Fruit fly (Drosophila melanogaster): ENCODE measurements around the gene CG14259.

Gene CG14259

DNA sequence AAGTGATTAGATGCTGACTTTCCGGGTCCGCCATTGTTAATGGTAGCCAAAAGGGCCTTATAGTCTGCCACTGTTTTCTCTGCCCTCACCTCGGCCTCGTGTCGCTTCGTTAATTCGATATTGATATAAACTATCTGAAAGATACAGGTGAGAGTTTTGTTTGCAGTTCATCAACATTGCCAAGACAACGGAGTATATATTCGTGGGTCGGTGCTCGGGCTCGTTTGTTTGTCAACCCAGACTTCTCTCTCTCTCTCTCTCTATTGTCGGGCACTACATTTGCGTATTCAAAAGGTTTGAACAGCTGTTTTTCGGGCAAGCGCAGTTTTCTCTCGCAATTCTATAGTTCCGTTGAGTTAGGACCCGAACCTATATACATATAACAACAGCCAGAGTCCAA, 27.0 kb upstream of the CG14259 start (continued):
- TF ChIP-seq exex (tag; optimal IDR thresholded peaks at IDR 0.05) (no peak), Dll (GFP tag; IDR thresholded peaks at IDR 0.05; ENCODE audit: partially characterized antibody) (no peak), ttk (GFP tag; IDR thresholded peaks at IDR 0.05) (no peak), Asciz (GFP tag; optimal IDR thresholded peaks at IDR 0.05) (peak; percentile 39), CG10209 (GFP tag; optimal IDR thresholded peaks at IDR 0.05) (peak; percentile 1), Hr39 (optimal IDR thresholded peaks at IDR 0.05) (no peak), trem (tag; optimal IDR thresholded peaks at IDR 0.05) (no peak), fd3F (GFP tag; optimal IDR thresholded peaks at IDR 0.05) (no peak), ase (GFP tag; IDR thresholded peaks at IDR 0.05) (no peak), CG6854 (GFP tag; optimal IDR thresholded peaks at IDR 0.05) (no peak), CG12299 (tag; optimal IDR thresholded peaks at IDR 0.05) (no peak), CG8388 (GFP tag; optimal IDR thresholded peaks at IDR 0.05) (no peak), CG33557 (GFP tag; optimal IDR thresholded peaks at IDR 0.05) (no peak), MTF-1 (GFP tag; optimal IDR thresholded peaks at IDR 0.05; ENCODE audit: borderline replicate concordance) (no peak), CG7357 (GFP tag; IDR thresholded peaks at IDR 0.05) (no peak), CG7839 (tag; optimal IDR thresholded peaks at IDR 0.05) (no peak), CG18599 (GFP tag; optimal IDR thresholded peaks at IDR 0.05) (peak; percentile 59), inv (GFP tag; IDR thresholded peaks at IDR 0.05; ENCODE audit: partially characterized antibody) (no peak), Dref (GFP tag; IDR thresholded peaks at IDR 0.05) (no peak), Six4 (GFP tag; optimal IDR thresholded peaks at IDR 0.05) (no peak), CG11398 (GFP tag; optimal IDR thresholded peaks at IDR 0.05) (no peak), CG30020 (tag; optimal IDR thresholded peaks at IDR 0.05) (no peak), CG9609 (GFP tag; optimal IDR thresholded peaks at IDR 0.05) (no peak), CG4282 (GFP tag; optimal IDR thresholded peaks at IDR 0.05) (no peak), pum (GFP tag; optimal IDR thresholded peaks at IDR 0.05) (no peak), toy (GFP tag; IDR thresholded peaks at IDR 0.05) (no peak), Blimp-1 (GFP tag; optimal IDR thresholded peaks at IDR 0.05) (peak; percentile 25), CG18011 (GFP tag; optimal IDR thresholded peaks at IDR 0.05) (no peak), CG14860 (GFP tag; IDR thresholded peaks at IDR 0.05; ENCODE audit: partially characterized antibody) (no peak), sqz (GFP tag; optimal IDR thresholded peaks at IDR 0.05) (no peak), nau (GFP tag; optimal IDR thresholded peaks at IDR 0.05) (no peak), sim (GFP tag; IDR thresholded peaks at IDR 0.05) (no peak), prd (optimal IDR thresholded peaks at IDR 0.05) (no peak), prd (GFP tag; IDR thresholded peaks at IDR 0.05) (no peak), MBD-R2 (GFP tag; IDR thresholded peaks at IDR 0.05) (no peak), Trl (optimal IDR thresholded peaks at IDR 0.05) (peak; percentile 1 to 39), Trl (GFP tag; optimal IDR thresholded peaks at IDR 0.05) (no peak), Camta (GFP tag; optimal IDR thresholded peaks at IDR 0.05) (no peak), dmrt11E (tag; optimal IDR thresholded peaks at IDR 0.05) (no peak), lbe (GFP tag; optimal IDR thresholded peaks at IDR 0.05) (no peak), tna (GFP tag; IDR thresholded peaks at IDR 0.05; ENCODE audit: partially characterized antibody) (no peak), CG34376 (GFP tag; optimal IDR thresholded peaks at IDR 0.05) (no peak), CG3847 (GFP tag; IDR thresholded peaks at IDR 0.05) (no peak), az2 (GFP tag; optimal IDR thresholded peaks at IDR 0.05) (no peak), caup (GFP tag; optimal IDR thresholded peaks at IDR 0.05; ENCODE audit: severe bottlenecking) (no peak), tin (GFP tag; optimal IDR thresholded peaks at IDR 0.05) (no peak), Rfx (GFP tag; IDR thresholded peaks at IDR 0.05) (peak; percentile 21; the same call in 1 of the 2 replicates), Adf1 (GFP tag; IDR thresholded peaks at IDR 0.05) (no peak), CG15269 (tag; optimal IDR thresholded peaks at IDR 0.05) (no peak), CG10565 (GFP tag; optimal IDR thresholded peaks at IDR 0.05) (no peak), CG17385 (GFP tag; optimal IDR thresholded peaks at IDR 0.05) (peak; percentile 7), Hand (GFP tag; optimal IDR thresholded peaks at IDR 0.05) (no peak)
